Worm (Caenorhabditis elegans): ENCODE data around the gene baz-2.

ce11 chrIII:7665928-7666327 lies 10.1 kb upstream of the baz-2 start:
- no peak for TF ChIP-seq ces-1 (GFP tag; optimal IDR thresholded peaks at IDR 0.05)
- TF ChIP-seq nhr-11 (tag; optimal IDR thresholded peaks at IDR 0.05): no peak
- TF ChIP-seq nhr-12 (tag; optimal IDR thresholded peaks at IDR 0.05): no peak
- no peak for TF ChIP-seq dsc-1 (tag; optimal IDR thresholded peaks at IDR 0.05)
- no peak for TF ChIP-seq ztf-11 (tag; optimal IDR thresholded peaks at IDR 0.05)
- no peak for TF ChIP-seq ets-5 (GFP tag; IDR thresholded peaks at IDR 0.05)

All from whole organism, L1 larva.